Worm (Caenorhabditis elegans) whole organism, mixed stage, embryonic: ENCODE data around the gene eral-1.

Source experiments
- M03D4.4 ChIP-seq: sonication (generic microtip); optimal IDR thresholded peaks from 2 replicates; lab custom pipeline; 2017; ENCODE audit warnings: mild to moderate bottlenecking, missing genetic modification characterization, missing compliant biosample characterization
- blmp-1 ChIP-seq: fragments of 150-350 bp; optimal IDR thresholded peaks from 2 replicates; lab custom pipeline; 2014; ENCODE audit warnings: missing biosample characterization, missing genetic modification characterization
- ces-1 ChIP-seq: fragments of 150-350 bp; optimal IDR thresholded peaks from 2 replicates; lab custom pipeline; 2014; ENCODE audit warnings: missing biosample characterization, missing genetic modification reagents, missing genetic modification characterization
- cnd-1 ChIP-seq: fragments of 200-800 bp; sonication (Bioruptor generic); optimal IDR thresholded peaks from 2 replicates; lab custom pipeline; 2018; ENCODE audit warnings: mild to moderate bottlenecking, missing genetic modification characterization, missing compliant biosample characterization
- flh-1 ChIP-seq: fragments of 200-800 bp; sonication (Bioruptor generic); optimal IDR thresholded peaks from 2 replicates; lab custom pipeline; 2018; ENCODE audit warnings: mild to moderate bottlenecking, missing genetic modification characterization, moderate library complexity, missing compliant biosample characterization
- lin-13 ChIP-seq: fragments of 150-350 bp; optimal IDR thresholded peaks from 2 replicates; lab custom pipeline; 2014; ENCODE audit warnings: missing biosample characterization, missing genetic modification characterization
- nhr-237 ChIP-seq: fragments of 150-350 bp; optimal IDR thresholded peaks from 2 replicates; lab custom pipeline; 2014; ENCODE audit warnings: missing biosample characterization, missing genetic modification characterization
- nhr-28 ChIP-seq: fragments of 150-350 bp; optimal IDR thresholded peaks from 2 replicates; lab custom pipeline; 2014; ENCODE audit warnings: missing biosample characterization, missing genetic modification characterization
- nhr-76 ChIP-seq: sonication (generic microtip); optimal IDR thresholded peaks from 2 replicates; lab custom pipeline; 2017; ENCODE audit warnings: missing biosample characterization, missing genetic modification characterization
- pha-4 ChIP-seq: fragments of 150-350 bp; optimal IDR thresholded peaks from 2 replicates; lab custom pipeline; 2018; ENCODE audit warnings: missing biosample characterization, missing genetic modification reagents, missing genetic modification characterization
- snpc-4 ChIP-seq: fragments of 150-350 bp; optimal IDR thresholded peaks from 2 replicates; lab custom pipeline; 2014; ENCODE audit warnings: missing biosample characterization, missing genetic modification characterization
- unc-120 ChIP-seq: sonication (generic microtip); optimal IDR thresholded peaks from 2 replicates; lab custom pipeline; 2017; ENCODE audit warnings: missing genetic modification characterization, missing compliant biosample characterization; ENCODE audit not compliant: poor library complexity, severe bottlenecking
- unc-62 ChIP-seq: fragments of 150-350 bp; optimal IDR thresholded peaks from 2 replicates; lab custom pipeline; 2014; ENCODE audit warnings: missing biosample characterization, missing genetic modification reagents, missing genetic modification characterization
- ztf-11 ChIP-seq: fragments of 150-350 bp; optimal IDR thresholded peaks from 2 replicates; lab custom pipeline; 2014; ENCODE audit warnings: missing biosample characterization, missing genetic modification characterization

DNA sequence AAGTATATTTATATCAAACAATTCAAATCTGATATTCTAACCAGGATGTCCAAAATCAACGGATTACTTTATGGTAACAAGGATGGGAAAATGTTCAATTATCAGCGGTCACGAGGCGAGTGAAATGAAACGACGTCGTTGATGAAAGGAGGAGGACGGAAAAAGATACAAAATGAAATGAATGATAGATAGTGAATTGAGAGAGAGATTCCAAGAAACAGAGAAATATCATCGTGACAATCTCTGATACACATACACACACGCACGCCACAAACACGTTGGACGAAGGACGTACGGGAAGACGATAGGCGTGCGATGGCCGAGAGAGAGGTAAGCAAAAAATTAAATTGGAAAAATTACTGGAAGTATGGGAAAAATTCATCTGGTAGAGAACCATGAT, 11.5 kb upstream of the eral-1 start:
- no peak for TF ChIP-seq M03D4.4
- no peak for TF ChIP-seq nhr-237
- no peak for TF ChIP-seq ces-1 (GFP tag; lab: Kevin White, UChicago)
- no peak for TF ChIP-seq ztf-11 (tag; lab: Kevin White, UChicago)
- TF ChIP-seq snpc-4, result no peak
- TF ChIP-seq lin-13 (tag; lab: Kevin White, UChicago), result no peak
- TF ChIP-seq nhr-76, result no peak
- TF ChIP-seq flh-1, result no peak
- no peak for TF ChIP-seq nhr-28 (tag; lab: Kevin White, UChicago)
- no peak for TF ChIP-seq blmp-1 (tag; lab: Kevin White, UChicago)
- peak; percentile 5 for TF ChIP-seq unc-120 (tag; lab: Kevin White, UChicago)
- TF ChIP-seq pha-4, result no peak
- TF ChIP-seq cnd-1, result no peak
- no peak for TF ChIP-seq unc-62 (GFP tag; lab: Kevin White, UChicago)
